Fruit fly (Drosophila melanogaster) Kc167 (cell line): ENCODE measurements around the gene CG15475.

Source experiments
- h ChIP-seq: fragments of >200 bp; optimal IDR thresholded peaks from 3 replicates; lab custom pipeline; 2018; ENCODE audit warnings: missing external identifiers
- insv ChIP-seq: fragments of >200 bp; optimal IDR thresholded peaks from 3 replicates; lab custom pipeline; 2018; ENCODE audit warnings: missing external identifiers
- psq ChIP-seq: fragments of >200 bp; optimal IDR thresholded peaks from 2 replicates; lab custom pipeline; 2017; ENCODE audit warnings: missing external identifiers
- ttk ChIP-seq: sonication (Bioruptor generic); optimal IDR thresholded peaks from 2 replicates; lab custom pipeline; 2017; ENCODE audit warnings: missing external identifiers

dm6 chr2L:20639821-20640220, 25.5 kb downstream of the CG15475 start, which contains the start of gene CG31680:
- TF ChIP-seq ttk (lab: Kevin White, UChicago) (no peak), h (lab: Kevin White, UChicago) (no peak), psq (lab: Kevin White, UChicago) (no peak), insv (no peak)
